Fruit fly (Drosophila melanogaster) whole organism, wandering third instar larva: Measurements from ENCODE around the gene CG43630.

Experiments used
- Mio ChIP-seq: sonication (Bioruptor generic); optimal IDR thresholded peaks from 2 replicates; lab custom pipeline; 2016; ENCODE audit warnings: missing biosample characterization, missing genetic modification characterization
- Myc ChIP-seq: fragments of >200 bp; optimal IDR thresholded peaks from 2 replicates; lab custom pipeline; 2017
- dmrt93B ChIP-seq: fragments of 200-800 bp; sonication (Bioruptor generic); optimal IDR thresholded peaks from 2 replicates; lab custom pipeline; 2018; ENCODE audit warnings: missing biosample characterization, mild to moderate bottlenecking, missing genetic modification characterization
- ey ChIP-seq: fragments of 200-800 bp; sonication (Bioruptor generic); optimal IDR thresholded peaks from 2 replicates; lab custom pipeline; 2016; ENCODE audit warnings: missing biosample characterization, missing genetic modification characterization
- rgr ChIP-seq: fragments of 200-800 bp; sonication (Bioruptor generic); optimal IDR thresholded peaks from 3 replicates; lab custom pipeline; 2016; ENCODE audit warnings: missing biosample characterization, mild to moderate bottlenecking, missing genetic modification characterization

DNA sequence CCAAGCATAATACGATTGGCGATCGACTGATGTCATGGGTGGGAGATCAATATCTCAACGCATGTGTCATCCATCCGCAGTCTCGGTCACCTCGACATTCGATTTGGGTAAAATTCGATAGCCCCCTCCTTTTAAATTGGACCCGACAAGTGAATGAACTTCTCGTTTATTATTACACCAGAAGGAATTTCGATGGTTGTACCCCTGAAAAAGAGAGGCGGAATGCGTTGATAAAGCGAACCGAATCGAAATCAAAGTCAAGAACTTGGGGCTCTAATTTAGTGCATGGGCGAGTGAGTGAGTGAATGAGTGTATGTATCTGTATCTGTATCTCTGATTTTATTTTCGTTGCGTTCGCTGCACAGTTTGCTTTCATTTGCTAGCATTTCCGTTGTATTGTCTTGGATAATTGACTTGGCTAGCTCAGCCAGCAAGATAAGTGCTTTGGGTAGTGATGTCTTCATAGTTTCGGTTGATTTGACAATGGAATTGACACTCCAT lies 26.0 kb upstream of the CG43630 start:
- TF ChIP-seq rgr (GFP tag; lab: Kevin White, UChicago) (no peak), Mio (GFP tag; lab: Kevin White, UChicago) (no peak), ey (no peak), dmrt93B (GFP tag; lab: Kevin White, UChicago) (no peak), Myc (lab: Kevin White, UChicago) (no peak)
